Worm (Caenorhabditis elegans) whole organism, late embryonic: ENCODE measurements around the gene F21H12.3.

Experiments
- C38D4.7 ChIP-seq: fragments of 200-800 bp; sonication (Bioruptor generic); optimal IDR thresholded peaks from 2 replicates; lab custom pipeline; 2018; ENCODE audit warnings: mild to moderate bottlenecking, missing genetic modification characterization, moderate library complexity, missing compliant biosample characterization
- K02D7.2 ChIP-seq: sonication (generic microtip); optimal IDR thresholded peaks from 2 replicates; lab custom pipeline; 2017; ENCODE audit warnings: mild to moderate bottlenecking, missing genetic modification characterization, missing compliant biosample characterization
- T23F11.4 ChIP-seq: fragments of 200-800 bp; sonication (Bioruptor generic); optimal IDR thresholded peaks from 2 replicates; lab custom pipeline; 2018; ENCODE audit warnings: mild to moderate bottlenecking, missing genetic modification characterization, missing compliant biosample characterization
- ceh-14 ChIP-seq: sonication (generic microtip); optimal IDR thresholded peaks from 2 replicates; lab custom pipeline; 2016; ENCODE audit warnings: missing genotype, missing genetic modification characterization, missing compliant biosample characterization
- ceh-18 ChIP-seq: sonication (generic microtip); optimal IDR thresholded peaks from 2 replicates; lab custom pipeline; 2016; ENCODE audit warnings: missing genetic modification characterization, missing compliant biosample characterization
- ceh-22 ChIP-seq: sonication (generic microtip); optimal IDR thresholded peaks from 2 replicates; lab custom pipeline; 2017; ENCODE audit warnings: missing biosample characterization, missing genetic modification characterization
- ceh-24 ChIP-seq: sonication (generic microtip); optimal IDR thresholded peaks from 2 replicates; lab custom pipeline; 2016; ENCODE audit warnings: mild to moderate bottlenecking, missing genetic modification characterization, missing compliant biosample characterization
- ceh-31 ChIP-seq: sonication (generic microtip); optimal IDR thresholded peaks from 2 replicates; lab custom pipeline; 2016; ENCODE audit warnings: missing genetic modification characterization, missing compliant biosample characterization
- ceh-45 ChIP-seq: fragments of 200-800 bp; sonication (Bioruptor generic); IDR thresholded peaks from 2 replicates; pipeline ENCODE4 v1.3.6; 2022; ENCODE audit warnings: missing genetic modification reagents, missing genetic modification characterization, missing compliant biosample characterization
- ceh-48 ChIP-seq: sonication (generic microtip); optimal IDR thresholded peaks from 2 replicates; lab custom pipeline; 2016; ENCODE audit warnings: missing genetic modification characterization, inconsistent platforms, missing compliant biosample characterization
- ceh-6 ChIP-seq: fragments of 200-800 bp; sonication (Bioruptor generic); optimal IDR thresholded peaks from 2 replicates; lab custom pipeline; 2018; ENCODE audit warnings: mild to moderate bottlenecking, missing genetic modification characterization, missing compliant biosample characterization
- ceh-9 ChIP-seq: sonication (generic microtip); optimal IDR thresholded peaks from 2 replicates; lab custom pipeline; 2016; ENCODE audit warnings: mild to moderate bottlenecking, missing genetic modification characterization, inconsistent platforms, missing compliant biosample characterization
- che-1 ChIP-seq: sonication (generic microtip); optimal IDR thresholded peaks from 2 replicates; lab custom pipeline; 2016; ENCODE audit warnings: mild to moderate bottlenecking, missing genetic modification characterization, missing compliant biosample characterization
- dmd-4 ChIP-seq: sonication (generic microtip); optimal IDR thresholded peaks from 2 replicates; lab custom pipeline; 2016; ENCODE audit warnings: borderline replicate concordance, missing genetic modification characterization, missing compliant biosample characterization
- elt-2 ChIP-seq: sonication (generic microtip); optimal IDR thresholded peaks from 2 replicates; lab custom pipeline; 2016; ENCODE audit warnings: missing genetic modification reagents, missing genetic modification characterization, missing compliant biosample characterization
- elt-4 ChIP-seq: sonication (generic microtip); optimal IDR thresholded peaks from 2 replicates; lab custom pipeline; 2016; ENCODE audit warnings: missing genetic modification characterization, missing compliant biosample characterization
- ets-4 ChIP-seq: sonication (generic microtip); optimal IDR thresholded peaks from 2 replicates; lab custom pipeline; 2016; ENCODE audit warnings: missing genetic modification characterization, missing compliant biosample characterization
- eyg-1 ChIP-seq: sonication (generic microtip); optimal IDR thresholded peaks from 2 replicates; lab custom pipeline; 2016; ENCODE audit warnings: missing genotype, missing genetic modification characterization, missing compliant biosample characterization
- fax-1 ChIP-seq: sonication (generic microtip); optimal IDR thresholded peaks from 2 replicates; lab custom pipeline; 2016; ENCODE audit warnings: missing genotype, missing genetic modification characterization, missing compliant biosample characterization
- fkh-10 ChIP-seq: fragments of 150-350 bp; optimal IDR thresholded peaks from 2 replicates; lab custom pipeline; 2014; ENCODE audit warnings: missing biosample characterization, missing genetic modification reagents, missing genetic modification characterization
- fkh-6 ChIP-seq: sonication (generic microtip); optimal IDR thresholded peaks from 2 replicates; lab custom pipeline; 2016; ENCODE audit warnings: missing genetic modification characterization, missing compliant biosample characterization
- gmeb-2 ChIP-seq: sonication (generic microtip); optimal IDR thresholded peaks from 2 replicates; lab custom pipeline; 2016; ENCODE audit warnings: missing genetic modification characterization, inconsistent platforms, missing compliant biosample characterization
- hlh-15 ChIP-seq: sonication (generic microtip); optimal IDR thresholded peaks from 2 replicates; lab custom pipeline; 2016; ENCODE audit warnings: missing genetic modification characterization, missing compliant biosample characterization
- hlh-8 ChIP-seq: sonication (generic microtip); optimal IDR thresholded peaks from 2 replicates; lab custom pipeline; 2016; ENCODE audit warnings: missing genotype, missing genetic modification characterization, missing compliant biosample characterization
- lin-11 ChIP-seq: fragments of 200-800 bp; sonication (Bioruptor generic); optimal IDR thresholded peaks from 2 replicates; lab custom pipeline; 2018; ENCODE audit warnings: mild to moderate bottlenecking, missing genetic modification characterization, missing compliant biosample characterization
- mec-3 ChIP-seq: sonication (generic microtip); optimal IDR thresholded peaks from 2 replicates; lab custom pipeline; 2016; ENCODE audit warnings: borderline replicate concordance, missing genetic modification characterization, missing compliant biosample characterization
- nhr-11 ChIP-seq: fragments of 150-350 bp; optimal IDR thresholded peaks from 2 replicates; lab custom pipeline; 2014; ENCODE audit warnings: missing biosample characterization, missing genetic modification characterization
- nhr-232 ChIP-seq: sonication (generic microtip); optimal IDR thresholded peaks from 2 replicates; lab custom pipeline; 2016; ENCODE audit warnings: missing genetic modification characterization, missing compliant biosample characterization
- npax-4 ChIP-seq: sonication (generic microtip); optimal IDR thresholded peaks from 2 replicates; lab custom pipeline; 2016; ENCODE audit warnings: missing genetic modification characterization, missing compliant biosample characterization
- odd-2 ChIP-seq: sonication (generic microtip); optimal IDR thresholded peaks from 2 replicates; lab custom pipeline; 2017; ENCODE audit warnings: antibody characterized with exemption, mild to moderate bottlenecking, missing genetic modification characterization, missing compliant biosample characterization
- pag-3 ChIP-seq: sonication (generic microtip); optimal IDR thresholded peaks from 2 replicates; lab custom pipeline; 2016; ENCODE audit warnings: missing compliant biosample characterization, missing genetic modification characterization, borderline replicate concordance
- pax-1 ChIP-seq: fragments of 150-350 bp; optimal IDR thresholded peaks from 2 replicates; lab custom pipeline; 2014; ENCODE audit warnings: missing biosample characterization, missing genetic modification characterization
- pha-2 ChIP-seq: sonication (generic microtip); optimal IDR thresholded peaks from 2 replicates; lab custom pipeline; 2017; ENCODE audit warnings: mild to moderate bottlenecking, missing genetic modification characterization, missing compliant biosample characterization
- pha-4 ChIP-seq: fragments of 150-350 bp; optimal IDR thresholded peaks from 2 replicates; lab custom pipeline; 2018; ENCODE audit warnings: missing biosample characterization, missing genetic modification reagents, missing genetic modification characterization
- rnt-1 ChIP-seq: sonication (generic microtip); optimal IDR thresholded peaks from 2 replicates; lab custom pipeline; 2016; ENCODE audit warnings: missing genetic modification characterization, missing compliant biosample characterization
- sdc-2 ChIP-seq: sonication (generic microtip); optimal IDR thresholded peaks from 2 replicates; lab custom pipeline; 2016; ENCODE audit warnings: missing genotype, missing genetic modification characterization, missing compliant biosample characterization
- sox-2 ChIP-seq: fragments of 200-800 bp; sonication (Bioruptor generic); IDR thresholded peaks from 2 replicates; pipeline ENCODE4 v1.3.6; 2022; ENCODE audit warnings: missing genetic modification reagents, missing genetic modification characterization, missing compliant biosample characterization
- sox-4 ChIP-seq: sonication (generic microtip); optimal IDR thresholded peaks from 2 replicates; lab custom pipeline; 2017; ENCODE audit warnings: mild to moderate bottlenecking, missing genetic modification characterization, inconsistent platforms, missing compliant biosample characterization
- tbx-2 ChIP-seq: sonication (generic microtip); optimal IDR thresholded peaks from 2 replicates; lab custom pipeline; 2016; ENCODE audit warnings: missing genetic modification characterization, missing compliant biosample characterization
- tbx-7 ChIP-seq: sonication (generic microtip); optimal IDR thresholded peaks from 2 replicates; lab custom pipeline; 2016; ENCODE audit warnings: missing genotype, missing genetic modification characterization, missing compliant biosample characterization
- unc-3 ChIP-seq, 2 experiments: fragments of 200-800 bp in 1 of 2; sonication (Bioruptor generic) in 1 of 2; sonication (generic microtip) in 1 of 2; conservative IDR thresholded peaks in 1 of 2; optimal IDR thresholded peaks in 1 of 2; 2 replicates each; pipeline versions ENCODE4 v1.3.6 to Lab custom; 2016 to 2022; ENCODE audit warnings: missing compliant biosample characterization in 2 of 2, missing genetic modification characterization in 2 of 2, missing genetic modification reagents in 1 of 2
- unc-55 ChIP-seq: sonication (generic microtip); optimal IDR thresholded peaks from 2 replicates; lab custom pipeline; 2017; ENCODE audit warnings: missing biosample characterization, missing genetic modification reagents, missing genetic modification characterization
- unc-86 ChIP-seq: sonication (generic microtip); optimal IDR thresholded peaks from 2 replicates; lab custom pipeline; 2016; ENCODE audit warnings: missing genetic modification characterization, missing compliant biosample characterization
- zip-5 ChIP-seq: sonication (generic microtip); optimal IDR thresholded peaks from 2 replicates; lab custom pipeline; 2016; ENCODE audit warnings: missing genetic modification characterization, missing compliant biosample characterization
- ztf-16 ChIP-seq: sonication (generic microtip); optimal IDR thresholded peaks from 2 replicates; lab custom pipeline; 2017; ENCODE audit warnings: missing genetic modification characterization, missing compliant biosample characterization

The F21H12.3 gene

DNA sequence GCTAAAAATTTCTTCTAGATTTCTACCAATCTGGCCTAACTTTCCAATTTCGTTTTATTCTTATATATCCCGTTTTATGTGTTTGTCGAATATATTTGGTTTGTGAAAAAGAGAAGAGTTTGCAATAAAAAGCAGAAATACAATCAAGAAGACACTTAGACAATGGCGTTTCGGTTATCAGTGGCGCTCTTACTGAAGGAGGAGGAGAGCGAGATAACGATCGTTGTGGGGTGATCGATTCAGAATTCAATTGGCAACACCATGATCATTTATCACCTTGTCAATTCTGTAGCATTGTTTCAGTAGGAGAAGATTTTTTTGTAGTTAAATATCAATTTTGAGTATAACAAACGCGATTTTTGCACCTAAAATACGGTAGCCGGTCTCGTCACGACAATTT is 33.2 kb upstream of the F21H12.3 start:
- TF ChIP-seq ceh-6 (GFP tag; lab: Kevin White, UChicago) (no peak), elt-2 (tag; lab: Kevin White, UChicago) (peak; percentile 78), unc-55 (GFP tag; lab: Kevin White, UChicago) (no peak), ceh-18 (tag; lab: Kevin White, UChicago) (no peak), ceh-14 (tag; lab: Kevin White, UChicago) (no peak)
- TF ChIP-seq, all 69 proteins: peak for 1

DNA sequence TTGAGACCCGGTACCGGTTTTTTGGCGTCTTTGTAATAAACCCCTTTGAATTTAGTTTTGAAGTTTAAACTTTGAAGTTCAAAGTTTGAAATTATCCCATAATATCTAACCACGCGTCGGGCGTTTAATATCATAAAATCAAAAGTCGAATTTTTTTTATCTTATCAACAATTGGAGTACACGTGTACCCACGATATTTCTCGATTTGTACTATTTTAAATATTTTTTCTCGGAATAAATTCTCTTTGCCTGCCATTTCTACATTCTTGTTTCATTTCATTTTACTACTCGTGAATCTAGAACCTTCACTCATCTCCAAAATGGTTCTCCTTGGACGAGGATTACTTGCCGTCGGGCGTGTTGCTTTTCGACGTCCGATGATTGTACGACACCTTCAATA is 32.6 kb upstream of the F21H12.3 start, which contains the start of gene gldc-1:
Gene gldc-1 (plus strand): TSS at position 301 of the 400 bp plus-strand sequence.
- no peak for TF ChIP-seq ceh-6 (GFP tag; lab: Kevin White, UChicago)
- TF ChIP-seq ceh-31: no peak
- no peak for TF ChIP-seq odd-2 (tag; lab: Kevin White, UChicago)
- no peak for TF ChIP-seq fax-1 (tag; lab: Kevin White, UChicago)
- no peak for TF ChIP-seq pag-3 (tag; lab: Kevin White, UChicago)
- TF ChIP-seq nhr-11 (tag; lab: Kevin White, UChicago): no peak
- no peak for TF ChIP-seq che-1 (tag; lab: Kevin White, UChicago)

DNA sequence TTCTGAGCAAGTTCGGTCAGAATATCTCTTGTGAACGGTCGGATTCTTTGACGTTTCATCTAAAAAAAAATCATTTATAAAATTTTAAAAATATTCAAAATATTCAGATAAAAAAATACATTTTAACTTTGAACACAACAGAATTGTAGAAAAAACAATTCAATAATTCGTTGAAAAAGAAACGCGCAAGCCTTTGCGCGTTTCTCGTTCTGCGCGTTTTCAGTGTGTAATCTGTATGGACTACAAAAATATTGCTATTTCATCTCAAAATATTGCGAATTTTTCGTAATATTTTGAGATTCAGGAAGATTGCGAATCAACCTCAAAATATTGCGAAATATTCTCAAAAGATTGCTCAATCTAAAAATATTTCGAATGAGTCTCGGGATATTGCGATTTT is 26.8 kb upstream of the F21H12.3 start, which contains the start of gene R12C12.7:
Gene R12C12.7 (minus strand): TSS at position 59 of the 400 bp plus-strand sequence.
- TF ChIP-seq elt-2 (tag; lab: Kevin White, UChicago): peak; percentile 37
- TF ChIP-seq sox-2 (GFP tag; lab: Robert Waterston, UW): no peak
- TF ChIP-seq, all 69 proteins: peak for 1

DNA sequence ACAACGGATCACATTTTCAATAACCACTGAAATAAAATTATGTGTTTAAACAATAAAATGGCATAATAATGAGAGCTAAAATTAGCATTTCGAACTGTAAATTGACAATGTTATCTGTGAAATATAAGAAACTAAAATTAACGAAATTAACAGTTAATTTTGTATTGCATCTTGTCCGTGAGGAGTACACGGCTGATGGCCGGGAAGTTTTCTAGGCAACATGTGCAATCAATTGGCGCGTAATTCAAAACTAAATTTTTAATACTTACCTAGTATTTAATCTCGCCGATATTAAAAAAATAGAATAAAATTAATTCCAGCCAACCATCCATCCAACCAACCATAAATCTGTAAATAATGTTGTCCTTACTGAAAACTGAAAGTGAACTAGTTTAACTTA is 21.2 kb upstream of the F21H12.3 start:
- TF ChIP-seq tbx-7 (tag; lab: Kevin White, UChicago) (peak; percentile 95), odd-2 (tag; lab: Kevin White, UChicago) (no peak), ceh-48 (tag; lab: Kevin White, UChicago) (no peak), ceh-45 (GFP tag; lab: Robert Waterston, UW) (no peak), ceh-6 (GFP tag; lab: Kevin White, UChicago) (no peak), C38D4.7 (GFP tag; lab: Kevin White, UChicago) (no peak), sox-4 (tag; lab: Kevin White, UChicago) (no peak), unc-3 (GFP tag; conservative IDR thresholded peaks at IDR 0.05; lab: Robert Waterston, UW) (no peak), unc-3 (tag; optimal IDR thresholded peaks at IDR 0.05; lab: Kevin White, UChicago) (no peak), tbx-2 (tag; lab: Kevin White, UChicago) (peak; percentile 89), unc-55 (GFP tag; lab: Kevin White, UChicago) (no peak), eyg-1 (tag; lab: Kevin White, UChicago) (peak; percentile 6), ceh-31 (peak; percentile 92), K02D7.2 (tag; lab: Kevin White, UChicago) (no peak), unc-86 (tag; lab: Kevin White, UChicago) (no peak), che-1 (tag; lab: Kevin White, UChicago) (no peak), hlh-8 (tag; lab: Kevin White, UChicago) (peak; percentile 93), ztf-16 (tag; lab: Kevin White, UChicago) (no peak), mec-3 (tag; lab: Kevin White, UChicago) (peak; percentile 73), npax-4 (no peak), gmeb-2 (no peak), ceh-9 (no peak), rnt-1 (tag; lab: Kevin White, UChicago) (peak; percentile 56), T23F11.4 (no peak), fkh-6 (tag; lab: Kevin White, UChicago) (peak; percentile 22), lin-11 (tag; lab: Kevin White, UChicago) (no peak), pha-2 (tag; lab: Kevin White, UChicago) (no peak), fkh-10 (GFP tag; lab: Kevin White, UChicago) (no peak), elt-4 (no peak), nhr-232 (tag; lab: Kevin White, UChicago) (no peak), pax-1 (tag; lab: Kevin White, UChicago) (no peak), ceh-22 (tag; lab: Kevin White, UChicago) (no peak), ceh-24 (no peak), pha-4 (tag; lab: Kevin White, UChicago) (no peak), sdc-2 (peak; percentile 23), hlh-15 (tag; lab: Kevin White, UChicago) (no peak), ets-4 (peak; percentile 95), fax-1 (tag; lab: Kevin White, UChicago) (peak; percentile 63), zip-5 (tag; lab: Kevin White, UChicago) (peak; percentile 78), dmd-4 (tag; lab: Kevin White, UChicago) (no peak), sox-2 (GFP tag; lab: Robert Waterston, UW) (no peak)
